Worm (Caenorhabditis elegans) whole organism, L4/young adult: ENCODE measurements around the gene C33C12.12.

Source experiments
- W03F9.2 ChIP-seq: fragments of 150-350 bp; optimal IDR thresholded peaks from 2 replicates; lab custom pipeline; 2014; ENCODE audit warnings: missing biosample characterization, missing genetic modification characterization
- dao-5 ChIP-seq: sonication (generic microtip); optimal IDR thresholded peaks from 2 replicates; lab custom pipeline; 2016; ENCODE audit warnings: missing genotype, missing genetic modification characterization, moderate library complexity, missing compliant biosample characterization
- him-1 ChIP-seq: sonication (generic microtip); optimal IDR thresholded peaks from 2 replicates; lab custom pipeline; 2016; ENCODE audit warnings: missing genotype, missing genetic modification reagents, missing genetic modification characterization, missing compliant biosample characterization

The C33C12.12 gene

ce11 chrII:2170085-2170484, at the start of gene C33C12.12:
TSS of gene C33C12.12 (minus strand) at chrII:2170185.
- TF ChIP-seq dao-5 (tag; lab: Kevin White, UChicago) (no peak), him-1 (tag; lab: Kevin White, UChicago) (no peak), W03F9.2 (tag; lab: Kevin White, UChicago) (no peak)

- TF ChIP-seq him-1 (tag; lab: Kevin White, UChicago) (no peak), dao-5 (tag; lab: Kevin White, UChicago) (no peak), W03F9.2 (tag; lab: Kevin White, UChicago) (no peak)
Measured at ce11 chrII:2216940-2217664, 47.1 kb upstream of the C33C12.12 start.

ce11 chrII:2215512-2215911, 45.5 kb upstream of the C33C12.12 start:
- no peak for TF ChIP-seq dao-5 (tag; lab: Kevin White, UChicago)
- no peak for TF ChIP-seq him-1 (tag; lab: Kevin White, UChicago)
- no peak for TF ChIP-seq W03F9.2 (tag; lab: Kevin White, UChicago)

ce11 chrII:2207812-2208211, 37.8 kb upstream of the C33C12.12 start, which contains the start of gene Y59C2A.1:
TSS of gene Y59C2A.1 (plus strand) at chrII:2208112.
- TF ChIP-seq him-1 (tag; lab: Kevin White, UChicago) (no peak), dao-5 (tag; lab: Kevin White, UChicago) (no peak), W03F9.2 (tag; lab: Kevin White, UChicago) (no peak)

- TF ChIP-seq him-1 (tag; lab: Kevin White, UChicago) (no peak), dao-5 (tag; lab: Kevin White, UChicago) (no peak), W03F9.2 (tag; lab: Kevin White, UChicago) (no peak)
Measured at ce11 chrII:2206064-2206722, 36.2 kb upstream of the C33C12.12 start.

ce11 chrII:2204077-2204476, 34.1 kb upstream of the C33C12.12 start, which contains the start of gene Y59C2A.2:
TSS of gene Y59C2A.2 (minus strand) at chrII:2204137.
- TF ChIP-seq him-1 (tag; lab: Kevin White, UChicago), result no peak
- TF ChIP-seq W03F9.2 (tag; lab: Kevin White, UChicago), result no peak
- TF ChIP-seq dao-5 (tag; lab: Kevin White, UChicago), result no peak

- TF ChIP-seq dao-5 (tag; lab: Kevin White, UChicago) (no peak), W03F9.2 (tag; lab: Kevin White, UChicago) (no peak), him-1 (tag; lab: Kevin White, UChicago) (no peak)
Measured at ce11 chrII:2202147-2202546, 32.2 kb upstream of the C33C12.12 start.

- TF ChIP-seq him-1 (tag; lab: Kevin White, UChicago) (peak; percentile 7), dao-5 (tag; lab: Kevin White, UChicago) (no peak), W03F9.2 (tag; lab: Kevin White, UChicago) (no peak)
Measured at ce11 chrII:2197555-2198288, 27.7 kb upstream of the C33C12.12 start, which contains the start of gene C33C12.1. TSS of gene C33C12.1 (plus strand) at chrII:2198238.

- TF ChIP-seq W03F9.2 (tag; lab: Kevin White, UChicago) (no peak), dao-5 (tag; lab: Kevin White, UChicago) (no peak), him-1 (tag; lab: Kevin White, UChicago) (no peak)
Measured at ce11 chrII:2196742-2197141, 26.8 kb upstream of the C33C12.12 start.

- no peak for TF ChIP-seq W03F9.2 (tag; lab: Kevin White, UChicago)
- TF ChIP-seq dao-5 (tag; lab: Kevin White, UChicago), result no peak
- no peak for TF ChIP-seq him-1 (tag; lab: Kevin White, UChicago)
Measured at ce11 chrII:2195541-2195940, 25.6 kb upstream of the C33C12.12 start.

ce11 chrII:2192267-2192666, 22.3 kb upstream of the C33C12.12 start:
- no peak for TF ChIP-seq him-1 (tag; lab: Kevin White, UChicago)
- TF ChIP-seq W03F9.2 (tag; lab: Kevin White, UChicago), result no peak
- no peak for TF ChIP-seq dao-5 (tag; lab: Kevin White, UChicago)

- TF ChIP-seq dao-5 (tag; lab: Kevin White, UChicago) (no peak), W03F9.2 (tag; lab: Kevin White, UChicago) (no peak), him-1 (tag; lab: Kevin White, UChicago) (no peak)
Measured at ce11 chrII:2191383-2191782, 21.4 kb upstream of the C33C12.12 start.

- TF ChIP-seq dao-5 (tag; lab: Kevin White, UChicago) (no peak), him-1 (tag; lab: Kevin White, UChicago) (no peak), W03F9.2 (tag; lab: Kevin White, UChicago) (no peak)
Measured at ce11 chrII:2190522-2190921, 20.5 kb upstream of the C33C12.12 start.
